Fruit fly (Drosophila melanogaster) ovary, adult (tissue): Measurements from ENCODE around the gene Ilp4.

Experiments used
- CG17801 ChIP-seq: fragments of 200-800 bp; optimal IDR thresholded peaks from 2 replicates; lab custom pipeline; 2019; ENCODE audit warnings: missing biosample characterization, mild to moderate bottlenecking, missing genetic modification characterization, moderate library complexity; ENCODE audit not compliant: partially characterized antibody

Ilp4 gene

DNA sequence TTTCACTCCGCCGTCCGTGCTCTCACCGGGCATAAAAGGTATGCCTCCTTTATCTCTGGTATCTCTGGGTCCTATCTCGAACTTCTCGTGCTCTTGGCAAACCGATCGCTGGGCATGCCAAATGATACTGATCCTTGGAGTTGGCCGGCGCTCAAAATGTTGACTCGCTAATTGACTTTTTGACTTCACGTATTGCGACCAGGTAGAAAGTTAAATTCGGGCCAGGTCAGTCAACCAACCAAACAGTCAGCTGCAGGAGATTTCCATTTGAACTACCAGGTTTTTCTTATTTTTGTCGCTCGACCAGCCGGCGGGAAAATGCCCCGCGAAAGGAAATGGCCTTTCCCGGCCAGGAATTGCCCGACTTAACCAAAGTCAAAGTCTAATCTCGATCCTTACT lies at the start of gene Ilp4:
Ilp4 (minus strand) TSS at position 139 of the 400 bp plus-strand sequence.
- TF ChIP-seq CG17801 (GFP tag; lab: Kevin White, UChicago) = no peak

DNA sequence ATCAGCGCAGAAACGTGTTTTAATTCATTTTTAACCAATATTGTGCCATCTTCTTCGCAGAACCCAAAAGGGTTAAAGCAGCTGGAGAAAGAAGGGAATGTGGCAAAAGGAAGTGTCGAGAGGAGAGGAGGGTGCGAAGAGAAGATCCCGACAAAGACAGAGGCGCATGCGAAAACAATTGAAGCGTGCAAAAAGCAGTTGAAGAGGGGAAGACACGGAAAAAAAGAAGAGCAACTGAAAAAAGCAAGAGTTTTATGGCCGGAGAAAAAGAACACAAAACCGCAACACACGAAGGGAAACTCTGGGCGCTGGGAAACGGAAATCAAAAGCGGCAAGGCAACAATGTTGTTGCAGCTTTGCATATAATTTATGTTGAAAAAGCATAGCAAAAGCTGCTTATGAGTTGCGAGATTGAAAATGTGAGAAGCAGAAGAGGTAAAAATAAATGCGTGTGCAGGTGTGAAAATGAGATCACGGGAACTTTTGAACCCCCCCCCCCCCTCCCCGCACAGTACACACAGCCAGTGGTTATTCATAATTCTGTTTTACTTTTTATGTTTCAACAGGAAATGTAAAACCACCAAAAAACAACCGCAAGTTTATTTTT lies 49.2 kb upstream of the Ilp4 start:
- no peak for TF ChIP-seq CG17801 (GFP tag; lab: Kevin White, UChicago)

DNA sequence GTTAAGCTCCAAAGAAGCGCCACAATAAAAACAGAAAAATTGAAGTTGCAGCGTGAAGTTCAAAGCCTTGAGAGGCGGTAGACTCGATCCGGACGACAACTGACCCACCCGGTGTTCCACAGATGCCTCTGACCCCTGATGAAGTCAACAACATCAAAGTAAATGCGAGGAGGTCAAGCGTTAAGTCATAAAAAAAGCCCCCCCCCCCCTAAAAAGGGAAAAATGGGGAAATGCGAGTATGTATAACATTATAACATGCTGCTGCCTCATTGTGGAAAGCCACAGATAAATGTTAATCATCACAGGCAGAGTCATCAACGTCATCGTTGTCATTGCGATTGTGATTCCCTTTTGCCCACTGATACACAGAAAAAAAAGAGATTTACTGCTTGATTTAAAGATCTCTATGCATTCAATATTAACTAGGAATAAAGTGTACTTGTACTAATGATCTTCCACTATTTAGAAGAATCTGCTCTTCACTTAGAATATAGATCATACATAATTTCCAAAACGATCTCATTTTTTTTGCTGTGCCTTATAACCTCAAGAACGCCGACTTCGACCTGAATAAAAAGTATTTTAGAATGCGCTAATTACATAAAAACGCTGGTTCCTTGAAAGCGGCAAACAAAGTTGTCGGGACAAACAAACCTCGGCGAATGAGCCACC lies 47.1 kb upstream of the Ilp4 start:
- no peak for TF ChIP-seq CG17801 (GFP tag; lab: Kevin White, UChicago)

DNA sequence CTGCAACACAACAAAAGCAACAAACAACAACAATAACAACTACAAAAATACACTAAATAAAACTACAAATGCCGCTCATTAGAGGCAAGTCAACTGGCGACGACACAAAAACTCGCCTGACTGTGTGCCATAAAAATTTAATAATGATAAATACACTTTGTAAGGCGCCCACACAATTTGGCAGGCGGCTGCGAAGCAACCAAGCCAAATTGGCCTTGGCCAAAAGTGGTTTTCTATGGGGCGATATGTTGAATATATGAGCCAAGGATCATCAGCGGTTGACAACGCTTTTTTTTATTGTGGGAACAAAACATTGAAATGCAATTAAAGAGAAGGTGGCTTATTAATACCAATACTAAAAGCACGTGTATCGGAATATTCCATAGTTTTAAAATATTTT lies 46.1 kb upstream of the Ilp4 start:
- TF ChIP-seq CG17801 (GFP tag; lab: Kevin White, UChicago) = no peak

DNA sequence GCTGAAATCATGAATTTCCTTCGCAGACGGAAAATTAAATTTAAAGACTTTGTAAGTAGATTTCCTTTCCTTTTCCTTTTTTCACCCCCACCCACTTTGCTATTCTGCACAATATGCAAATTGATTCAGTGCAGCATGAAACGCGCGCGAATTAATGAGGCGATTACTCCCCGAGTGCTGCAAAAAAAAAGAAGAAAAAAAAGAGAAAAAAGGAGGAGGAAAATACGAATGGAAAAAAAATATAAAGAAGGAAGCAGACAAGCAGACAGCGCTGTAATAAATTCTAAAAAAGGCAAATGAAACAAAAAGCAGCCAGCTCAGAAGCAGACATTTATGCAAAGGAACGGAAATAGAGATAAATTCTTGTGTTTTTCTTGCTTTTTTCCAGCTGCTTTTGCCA lies 44.7 kb upstream of the Ilp4 start:
- no peak for TF ChIP-seq CG17801 (GFP tag; lab: Kevin White, UChicago)

DNA sequence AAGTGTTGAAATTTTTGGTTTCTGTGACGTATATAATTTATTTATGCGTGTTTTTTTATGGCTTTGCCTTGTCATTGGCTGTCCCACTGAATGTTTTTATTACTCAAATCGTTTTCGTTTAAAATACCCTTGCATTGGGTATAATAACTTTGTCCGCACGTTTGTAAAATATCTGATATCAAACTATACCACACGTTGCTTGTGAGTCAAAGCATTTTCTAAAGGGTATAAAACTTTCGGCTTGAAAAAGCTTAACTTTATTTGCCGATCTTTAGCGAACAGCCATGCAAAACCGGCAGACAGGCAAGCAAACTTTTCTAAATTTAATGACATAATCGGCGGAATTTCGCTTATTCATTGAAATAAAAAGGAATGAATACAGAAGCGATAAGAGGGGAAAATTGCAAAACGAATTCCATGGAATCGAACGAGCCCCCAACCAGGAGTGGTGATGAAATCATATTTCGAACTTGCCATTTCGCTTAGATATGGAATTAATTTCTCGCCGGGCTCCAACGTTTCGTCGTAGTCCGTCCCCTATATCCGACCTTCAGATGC lies 43.4 kb upstream of the Ilp4 start:
- no peak for TF ChIP-seq CG17801 (GFP tag; lab: Kevin White, UChicago)

DNA sequence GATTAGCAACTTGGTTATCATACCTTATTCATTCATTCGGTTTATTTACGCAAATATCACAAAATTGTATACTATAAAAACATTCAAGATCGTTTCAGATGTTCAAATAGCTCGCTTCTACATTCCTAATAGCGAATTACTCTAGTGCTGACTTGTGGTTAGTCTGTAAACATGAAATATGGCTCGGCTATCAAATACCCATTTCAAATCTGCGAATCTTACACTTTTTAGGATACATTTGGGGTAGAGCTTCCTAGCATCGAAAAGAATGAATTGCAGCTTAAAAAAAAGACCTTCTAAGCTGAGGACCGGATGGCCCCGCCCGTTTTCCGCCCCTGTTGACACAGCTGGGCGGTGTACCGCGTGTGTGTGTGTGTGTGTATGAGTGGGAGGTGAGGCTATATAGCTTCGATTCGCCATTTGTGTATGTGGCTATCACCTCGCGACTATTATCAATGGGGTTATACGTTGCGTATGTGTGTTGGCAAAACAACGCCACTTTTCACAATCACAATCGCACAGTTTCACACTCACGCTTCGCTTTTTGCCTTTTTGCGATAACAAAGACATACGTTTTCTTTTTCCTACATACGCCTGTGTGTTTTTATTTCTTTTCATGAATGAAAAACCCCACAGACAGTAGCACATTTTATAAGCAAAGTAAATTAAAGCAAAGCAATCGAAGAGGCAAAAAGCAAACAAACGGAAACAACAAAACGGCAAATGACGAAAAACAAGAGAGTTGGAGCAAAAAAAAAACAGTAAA lies 42.7 kb upstream of the Ilp4 start:
- TF ChIP-seq CG17801 (GFP tag; lab: Kevin White, UChicago) = no peak

DNA sequence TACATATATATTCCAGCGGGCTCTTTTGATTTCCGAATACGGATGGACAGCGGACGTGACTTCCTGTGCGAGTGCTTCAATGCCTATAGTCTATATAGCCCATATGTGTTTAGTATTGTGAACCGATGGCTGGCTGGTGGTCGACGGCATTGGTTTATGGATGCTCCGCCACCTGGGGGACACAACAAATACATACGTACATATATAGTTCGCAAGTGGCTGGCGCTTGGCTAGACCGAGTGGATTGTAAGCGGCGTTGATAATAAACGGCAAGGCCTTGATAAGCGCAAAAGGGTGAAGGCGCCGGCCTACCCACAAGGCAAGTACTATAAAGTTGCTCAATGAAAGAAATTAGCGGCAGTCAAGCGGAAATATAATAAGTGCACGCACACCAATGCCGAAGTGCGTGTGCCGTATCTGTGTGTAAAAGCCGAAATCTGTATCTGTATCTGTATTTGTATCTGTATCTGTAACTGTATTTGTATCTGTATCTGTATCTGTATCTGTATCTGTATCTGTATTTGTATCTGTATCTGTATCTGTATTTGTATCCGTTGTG lies 42.0 kb upstream of the Ilp4 start:
- no peak for TF ChIP-seq CG17801 (GFP tag; lab: Kevin White, UChicago)

DNA sequence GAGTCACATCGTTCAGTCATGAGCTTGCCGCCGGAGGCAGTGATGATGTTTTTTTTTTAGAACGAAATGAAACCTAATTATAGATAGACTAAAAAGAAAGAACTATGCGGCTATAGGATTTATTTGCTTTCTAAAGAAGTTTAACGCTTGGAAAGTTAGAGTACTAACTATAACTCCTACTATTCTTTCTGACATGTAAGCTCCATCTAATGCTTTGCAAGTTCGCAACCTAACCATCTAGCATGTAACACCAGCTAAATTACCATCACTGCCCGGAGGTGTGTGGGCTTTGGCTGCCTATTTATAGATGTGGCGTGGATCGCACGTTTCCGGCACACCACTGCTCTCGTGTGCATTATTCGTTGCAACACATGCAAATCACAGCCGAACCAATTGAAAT lies 38.0 kb upstream of the Ilp4 start:
- TF ChIP-seq CG17801 (GFP tag; lab: Kevin White, UChicago) = no peak

DNA sequence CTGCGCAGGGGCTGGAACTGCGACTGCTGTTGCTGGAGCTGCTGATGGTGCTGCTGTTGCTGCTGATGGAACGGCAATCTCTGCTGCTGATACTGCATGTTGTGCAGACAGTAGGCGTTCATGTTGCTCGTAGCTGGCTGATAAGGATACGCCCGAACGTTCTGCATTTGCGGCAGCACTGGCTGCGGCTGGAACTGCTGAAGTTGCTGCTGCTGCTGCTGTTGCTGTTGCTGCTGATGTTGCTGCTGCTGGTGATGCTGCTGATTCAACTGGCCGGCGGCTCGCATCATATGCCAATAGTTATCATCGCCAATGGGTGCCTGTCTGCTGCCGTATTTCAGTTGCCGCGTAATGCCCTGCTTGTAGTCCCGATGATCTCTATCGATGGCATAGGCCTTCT lies 36.6 kb upstream of the Ilp4 start:
- no peak for TF ChIP-seq CG17801 (GFP tag; lab: Kevin White, UChicago)

DNA sequence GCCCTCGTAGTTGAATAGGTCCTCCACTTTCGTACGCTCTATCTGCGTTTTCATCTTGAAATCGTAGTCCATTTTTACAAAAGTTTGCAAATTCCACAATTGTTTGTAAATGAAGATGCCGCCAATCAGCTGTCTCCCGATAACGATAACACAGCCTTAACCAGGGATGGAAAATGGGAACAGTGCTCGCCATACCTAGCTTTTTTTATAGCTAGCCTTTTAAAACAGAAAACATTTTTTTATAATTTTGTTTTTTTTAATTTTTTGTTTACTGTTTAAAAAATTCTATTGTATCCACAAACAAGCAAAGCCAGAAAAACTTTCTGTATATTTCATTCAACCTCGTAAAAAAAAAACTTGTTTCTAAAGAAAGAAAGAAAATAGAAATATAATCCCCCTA lies 34.5 kb upstream of the Ilp4 start, which contains the start of gene Cdk8:
Cdk8 (minus strand) TSS at position 137 of the 400 bp plus-strand sequence.
- TF ChIP-seq CG17801 (GFP tag; lab: Kevin White, UChicago) = peak; percentile 5

DNA sequence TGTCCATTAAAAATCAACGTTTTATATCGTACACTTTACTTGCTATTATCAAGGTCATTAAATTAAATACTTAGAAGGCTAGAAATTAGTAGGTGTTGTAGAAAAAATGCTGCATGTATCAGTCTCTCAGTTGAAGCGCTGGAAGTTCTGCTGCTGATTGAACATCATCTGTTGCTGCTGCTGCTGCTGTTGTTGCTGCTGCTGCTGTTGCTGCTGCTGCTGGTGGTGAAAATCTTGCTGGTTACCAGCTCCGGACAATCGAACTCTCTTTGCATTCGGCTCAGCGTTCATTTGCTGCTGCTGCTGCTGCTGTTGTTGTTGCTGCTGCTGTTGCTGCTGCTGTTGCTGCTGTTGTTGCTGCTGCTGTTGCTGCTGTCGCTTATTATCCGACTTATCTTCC lies 33.0 kb upstream of the Ilp4 start:
- no peak for TF ChIP-seq CG17801 (GFP tag; lab: Kevin White, UChicago)

DNA sequence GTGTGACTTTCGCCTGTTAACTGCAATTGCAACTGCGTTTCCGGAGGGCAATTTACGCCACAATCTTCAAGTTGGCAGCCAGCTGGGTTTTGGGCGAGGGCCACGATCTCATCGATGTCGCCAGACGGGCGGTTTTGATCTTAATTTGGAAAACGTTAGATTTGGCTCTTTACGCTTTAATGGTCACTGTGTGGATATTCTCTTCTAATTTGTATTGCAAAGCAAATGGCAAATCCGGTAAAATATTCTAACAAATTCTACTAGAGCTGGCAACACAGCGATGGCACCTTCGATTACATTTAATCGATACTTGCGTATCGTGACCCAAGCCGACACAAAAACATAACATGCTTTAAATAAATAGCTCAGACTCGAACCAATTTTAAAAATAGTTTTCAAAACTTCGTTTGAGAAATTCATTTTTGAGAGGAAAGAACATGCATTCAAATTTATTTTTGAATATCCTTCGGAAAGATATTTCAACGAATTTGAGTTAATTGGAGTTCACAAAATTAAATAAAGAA lies 32.5 kb upstream of the Ilp4 start, which contains the start of gene I-2:
I-2 (minus strand) TSS at position 282 of the 524 bp plus-strand sequence.
- TF ChIP-seq CG17801 (GFP tag; lab: Kevin White, UChicago) = no peak

DNA sequence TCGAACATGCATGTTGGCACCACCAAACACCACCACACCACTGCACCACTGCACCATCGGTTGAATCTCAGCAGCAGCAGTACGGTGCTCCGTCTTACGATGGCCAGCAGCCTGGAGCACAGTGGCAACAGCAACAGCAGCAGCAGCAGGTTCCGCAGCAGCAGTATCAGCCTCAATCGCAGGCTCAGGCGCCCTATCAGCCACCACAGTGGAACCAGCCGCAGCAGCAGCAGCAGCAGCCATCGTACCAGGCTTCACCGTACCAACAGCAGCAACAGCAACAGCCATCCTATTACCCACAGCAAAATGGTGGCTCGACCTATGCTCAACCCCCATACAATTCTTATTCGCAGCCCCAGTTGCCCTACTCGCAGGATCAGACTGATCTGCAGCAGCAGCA lies 28.1 kb upstream of the Ilp4 start:
- no peak for TF ChIP-seq CG17801 (GFP tag; lab: Kevin White, UChicago)
